Worm (Caenorhabditis elegans) whole organism, early embryonic: ENCODE data around the gene B0524.3.

Source experiments
- B0310.2 ChIP-seq: sonication (generic microtip); optimal IDR thresholded peaks from 2 replicates; lab custom pipeline; 2016; ENCODE audit warnings: mild to moderate bottlenecking, missing genetic modification characterization, missing compliant biosample characterization
- F13C5.2 ChIP-seq: sonication (generic microtip); optimal IDR thresholded peaks from 2 replicates; lab custom pipeline; 2017; ENCODE audit warnings: mild to moderate bottlenecking, missing genetic modification characterization, inconsistent platforms, missing compliant biosample characterization
- aly-1 ChIP-seq: sonication (generic microtip); optimal IDR thresholded peaks from 2 replicates; lab custom pipeline; 2016; ENCODE audit warnings: missing genetic modification characterization, missing compliant biosample characterization
- ama-1 ChIP-seq: fragments of 150-350 bp; optimal IDR thresholded peaks from 2 replicates; lab custom pipeline; 2014
- ceh-13 ChIP-seq: fragments of 200-800 bp; sonication (Bioruptor generic); optimal IDR thresholded peaks from 2 replicates; lab custom pipeline; 2018; ENCODE audit warnings: mild to moderate bottlenecking, missing genetic modification characterization, missing compliant biosample characterization
- ceh-36 ChIP-seq: sonication (generic microtip); optimal IDR thresholded peaks from 2 replicates; lab custom pipeline; 2016; ENCODE audit warnings: missing genetic modification characterization, inconsistent platforms, missing compliant biosample characterization
- ets-7 ChIP-seq: sonication (generic microtip); optimal IDR thresholded peaks from 2 replicates; lab custom pipeline; 2016; ENCODE audit warnings: missing genotype, missing genetic modification characterization, missing compliant biosample characterization
- flt-1 ChIP-seq: fragments of 200-800 bp; sonication (Bioruptor generic); IDR thresholded peaks from 2 replicates; pipeline ENCODE4 v1.3.6; 2022; ENCODE audit warnings: missing genetic modification characterization, missing compliant biosample characterization
- hmbx-1 ChIP-seq: sonication (generic microtip); optimal IDR thresholded peaks from 2 replicates; lab custom pipeline; 2016; ENCODE audit warnings: mild to moderate bottlenecking, missing genetic modification characterization, missing compliant biosample characterization
- hmg-4 ChIP-seq: fragments of 200-800 bp; sonication (Bioruptor generic); optimal IDR thresholded peaks from 2 replicates; lab custom pipeline; 2018; ENCODE audit warnings: mild to moderate bottlenecking, missing genetic modification characterization, missing compliant biosample characterization
- hnd-1 ChIP-seq: sonication (generic microtip); optimal IDR thresholded peaks from 2 replicates; lab custom pipeline; 2016; ENCODE audit warnings: missing genetic modification characterization, missing compliant biosample characterization
- pes-1 ChIP-seq: fragments of 200-800 bp; sonication (Bioruptor generic); IDR thresholded peaks from 2 replicates; pipeline ENCODE4 v1.3.6; 2022; ENCODE audit warnings: missing genetic modification reagents, missing genetic modification characterization, missing compliant biosample characterization
- scrt-1 ChIP-seq: fragments of 200-800 bp; sonication (Bioruptor generic); IDR thresholded peaks from 2 replicates; pipeline ENCODE4 v1.3.6; 2022; ENCODE audit warnings: missing genetic modification characterization, missing compliant biosample characterization
- sea-1 ChIP-seq: fragments of 200-800 bp; sonication (Bioruptor generic); conservative IDR thresholded peaks from 2 replicates; pipeline ENCODE4 v1.3.6; 2022; ENCODE audit warnings: missing genetic modification characterization, missing compliant biosample characterization
- tbx-11 ChIP-seq: fragments of 200-800 bp; sonication (Bioruptor generic); IDR thresholded peaks from 2 replicates; pipeline ENCODE4 v1.3.6; 2022; ENCODE audit warnings: missing genetic modification characterization, missing compliant biosample characterization
- tbx-37 ChIP-seq: fragments of 200-800 bp; sonication (Bioruptor generic); conservative IDR thresholded peaks from 2 replicates; pipeline ENCODE4 v1.3.6; 2022; ENCODE audit warnings: missing genetic modification reagents, missing genetic modification characterization, missing compliant biosample characterization
- tra-4 ChIP-seq: sonication (generic microtip); optimal IDR thresholded peaks from 2 replicates; lab custom pipeline; 2017; ENCODE audit warnings: missing genetic modification characterization, missing compliant biosample characterization

The B0524.3 gene

ce11 chrIII:1880221-1880620 lies 7.2 kb upstream of the B0524.3 start:
- no peak for TF ChIP-seq ets-7
- TF ChIP-seq ceh-36 = no peak
- no peak for TF ChIP-seq hmg-4 (GFP tag; lab: Kevin White, UChicago)
- no peak for TF ChIP-seq tbx-37
- no peak for TF ChIP-seq ceh-13
- no peak for TF ChIP-seq aly-1 (tag; lab: Kevin White, UChicago)
- no peak for TF ChIP-seq scrt-1 (GFP tag; lab: Robert Waterston, UW)
- no peak for TF ChIP-seq hmbx-1 (tag; lab: Kevin White, UChicago)
- TF ChIP-seq flt-1 (GFP tag; lab: Robert Waterston, UW) = no peak
- no peak for TF ChIP-seq B0310.2 (tag; lab: Kevin White, UChicago)
- TF ChIP-seq tra-4 (tag; lab: Kevin White, UChicago) = no peak
- TF ChIP-seq sea-1 (GFP tag; lab: Robert Waterston, UW) = no peak
- no peak for TF ChIP-seq pes-1 (GFP tag; lab: Robert Waterston, UW)
- no peak for TF ChIP-seq hnd-1 (tag; lab: Kevin White, UChicago)

DNA sequence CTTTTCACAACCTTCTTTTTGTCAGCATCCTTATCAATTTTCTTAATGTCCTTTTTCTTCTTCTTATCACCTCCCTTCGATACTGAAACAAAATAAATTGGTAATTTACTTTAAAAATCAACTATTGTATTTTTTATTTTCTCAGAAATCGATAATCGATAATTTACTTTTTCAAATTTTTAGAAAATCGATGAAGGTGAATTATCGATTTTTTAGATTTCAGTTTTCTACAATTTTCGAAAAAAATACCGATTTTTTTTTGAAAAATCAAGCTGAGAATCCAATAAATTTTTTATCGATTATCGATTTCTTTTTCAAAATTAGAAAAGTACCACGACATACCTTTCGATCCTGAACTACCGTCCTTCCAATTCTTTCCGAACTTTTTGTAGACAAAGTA lies 4.8 kb upstream of the B0524.3 start:
- TF ChIP-seq hmbx-1 (tag; lab: Kevin White, UChicago) (no peak), scrt-1 (GFP tag; lab: Robert Waterston, UW) (no peak), sea-1 (GFP tag; lab: Robert Waterston, UW) (no peak), F13C5.2 (no peak), ceh-13 (no peak), hmg-4 (GFP tag; lab: Kevin White, UChicago) (no peak), flt-1 (GFP tag; lab: Robert Waterston, UW) (no peak), B0310.2 (tag; lab: Kevin White, UChicago) (no peak), ama-1 (lab: Kevin White, UChicago) (no peak), hnd-1 (tag; lab: Kevin White, UChicago) (no peak), ceh-36 (no peak), tra-4 (tag; lab: Kevin White, UChicago) (no peak), ets-7 (no peak), tbx-37 (no peak), pes-1 (GFP tag; lab: Robert Waterston, UW) (no peak), aly-1 (tag; lab: Kevin White, UChicago) (no peak)

ce11 chrIII:1886914-1887313 lies 540 bp upstream of the B0524.3 start:
- TF ChIP-seq pes-1 (GFP tag; lab: Robert Waterston, UW) (no peak), flt-1 (GFP tag; lab: Robert Waterston, UW) (no peak), hmg-4 (GFP tag; lab: Kevin White, UChicago) (no peak), hmbx-1 (tag; lab: Kevin White, UChicago) (no peak), aly-1 (tag; lab: Kevin White, UChicago) (no peak), sea-1 (GFP tag; lab: Robert Waterston, UW) (no peak), tbx-37 (no peak), scrt-1 (GFP tag; lab: Robert Waterston, UW) (no peak), tra-4 (tag; lab: Kevin White, UChicago) (no peak), ets-7 (no peak), F13C5.2 (no peak), ama-1 (lab: Kevin White, UChicago) (no peak), ceh-36 (no peak), B0310.2 (tag; lab: Kevin White, UChicago) (no peak), ceh-13 (no peak), tbx-11 (GFP tag; lab: Robert Waterston, UW) (no peak), hnd-1 (tag; lab: Kevin White, UChicago) (no peak)

ce11 chrIII:1893405-1893804 lies 6.0 kb downstream of the B0524.3 start:
- TF ChIP-seq hmbx-1 (tag; lab: Kevin White, UChicago) (no peak), sea-1 (GFP tag; lab: Robert Waterston, UW) (no peak), ama-1 (lab: Kevin White, UChicago) (no peak), aly-1 (tag; lab: Kevin White, UChicago) (no peak), ceh-36 (no peak), ets-7 (no peak), F13C5.2 (no peak), tbx-37 (no peak), tra-4 (tag; lab: Kevin White, UChicago) (no peak), pes-1 (GFP tag; lab: Robert Waterston, UW) (no peak)

DNA sequence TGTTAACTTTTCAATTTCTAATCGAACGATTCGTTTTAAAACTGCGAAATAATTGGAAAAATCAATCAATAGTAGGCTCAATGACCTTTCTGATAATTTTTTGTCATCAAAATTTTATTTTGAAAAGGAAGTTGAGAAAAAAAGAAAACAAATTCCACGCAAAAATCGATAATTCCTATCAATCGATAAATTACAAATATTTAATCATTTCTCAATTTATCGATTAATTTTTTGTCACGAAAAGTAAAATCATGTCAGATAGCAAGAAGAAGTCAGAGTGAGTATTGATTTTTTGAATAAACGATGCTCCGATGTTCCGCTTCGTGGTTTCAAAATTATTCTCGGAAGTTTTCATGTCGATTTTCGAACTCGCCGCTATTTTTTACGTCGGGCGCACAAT lies 6.4 kb downstream of the B0524.3 start, which contains the start of the genes B0524.5 and B0524.2:
TSS of gene B0524.5 (minus strand) at position 40 of the 400 bp plus-strand sequence.
TSS of gene B0524.2 (plus strand) at position 207 of the 400 bp plus-strand sequence.
- TF ChIP-seq hmg-4 (GFP tag; lab: Kevin White, UChicago) (no peak), scrt-1 (GFP tag; lab: Robert Waterston, UW) (no peak), F13C5.2 (no peak), hmbx-1 (tag; lab: Kevin White, UChicago) (no peak), pes-1 (GFP tag; lab: Robert Waterston, UW) (no peak), hnd-1 (tag; lab: Kevin White, UChicago) (no peak), tbx-37 (no peak), ceh-13 (no peak), tbx-11 (GFP tag; lab: Robert Waterston, UW) (no peak), sea-1 (GFP tag; lab: Robert Waterston, UW) (no peak), tra-4 (tag; lab: Kevin White, UChicago) (no peak)

- no peak for TF ChIP-seq ceh-36
- TF ChIP-seq pes-1 (GFP tag; lab: Robert Waterston, UW) = no peak
- no peak for TF ChIP-seq F13C5.2
- TF ChIP-seq hmbx-1 (tag; lab: Kevin White, UChicago) = no peak
- no peak for TF ChIP-seq B0310.2 (tag; lab: Kevin White, UChicago)
- TF ChIP-seq sea-1 (GFP tag; lab: Robert Waterston, UW) = no peak
- TF ChIP-seq aly-1 (tag; lab: Kevin White, UChicago) = no peak
- TF ChIP-seq tbx-37 = no peak
- no peak for TF ChIP-seq hmg-4 (GFP tag; lab: Kevin White, UChicago)
- TF ChIP-seq tbx-11 (GFP tag; lab: Robert Waterston, UW) = no peak
- TF ChIP-seq ama-1 (lab: Kevin White, UChicago) = no peak
- no peak for TF ChIP-seq scrt-1 (GFP tag; lab: Robert Waterston, UW)
- TF ChIP-seq ceh-13 = no peak
These were observed 16.5 kb downstream of the B0524.3 start for ce11 chrIII:1903966-1904365.

- TF ChIP-seq F13C5.2 (no peak), hmbx-1 (tag; lab: Kevin White, UChicago) (no peak), ceh-36 (no peak)
These were observed 18.1 kb downstream of the B0524.3 start, which contains the start of the genes B0524.6 and pqn-41 for ce11 chrIII:1905589-1905988. Gene B0524.6 (minus strand): TSS chrIII:1905640. Gene pqn-41 (plus strand): TSS chrIII:1905958.
